Fruit fly (Drosophila melanogaster) whole organism, prepupa: Measurements from ENCODE around the gene corto.

ENCODE experiments used
- Blimp-1 ChIP-seq: fragments of 200-800 bp; sonication (Bioruptor generic); optimal IDR thresholded peaks from 3 replicates; lab custom pipeline; 2017; ENCODE audit warnings: missing biosample characterization, missing genetic modification characterization, mild to moderate bottlenecking, moderate library complexity, missing genetic modification reagents
- CG10631 ChIP-seq: fragments of 200-800 bp; sonication (Bioruptor generic); optimal IDR thresholded peaks from 2 replicates; lab custom pipeline; 2016; ENCODE audit warnings: missing biosample characterization, missing genetic modification characterization
- CG10669 ChIP-seq: fragments of 200-800 bp; sonication (Bioruptor generic); optimal IDR thresholded peaks from 3 replicates; lab custom pipeline; 2018; ENCODE audit warnings: missing biosample characterization, mild to moderate bottlenecking, missing genetic modification characterization, moderate library complexity
- CG11294 ChIP-seq: fragments of 200-800 bp; sonication (Bioruptor generic); IDR thresholded peaks from 2 replicates; pipeline ENCODE4 v1.3.6; 2022; ENCODE audit warnings: missing biosample characterization, missing genetic modification characterization
- CG11762 ChIP-seq: fragments of 200-800 bp; sonication (Bioruptor generic); optimal IDR thresholded peaks from 3 replicates; lab custom pipeline; 2016; ENCODE audit warnings: missing biosample characterization, missing genetic modification characterization; ENCODE audit not compliant: insufficient read depth
- CG1621 ChIP-seq: fragments of 200-800 bp; sonication (Bioruptor generic); optimal IDR thresholded peaks from 3 replicates; lab custom pipeline; 2018; ENCODE audit warnings: missing biosample characterization, mild to moderate bottlenecking, missing genetic modification characterization
- CG3032 ChIP-seq: fragments of 200-800 bp; optimal IDR thresholded peaks from 2 replicates; lab custom pipeline; 2019; ENCODE audit warnings: missing biosample characterization, mild to moderate bottlenecking, missing genetic modification characterization, moderate library complexity
- CG3919 ChIP-seq: fragments of 200-800 bp; sonication (Bioruptor generic); optimal IDR thresholded peaks from 3 replicates; lab custom pipeline; 2016; ENCODE audit warnings: missing biosample characterization, missing genetic modification characterization
- CG4318 ChIP-seq: fragments of 200-800 bp; sonication (Bioruptor generic); optimal IDR thresholded peaks from 3 replicates; lab custom pipeline; 2017; ENCODE audit warnings: missing biosample characterization, mild to moderate bottlenecking, missing genetic modification characterization
- CG6163 ChIP-seq: fragments of 200-800 bp; sonication (Bioruptor generic); IDR thresholded peaks from 3 replicates; pipeline ENCODE4 v1.3.6; 2022; ENCODE audit warnings: missing biosample characterization, missing genetic modification characterization
- CG6276 ChIP-seq: fragments of 200-800 bp; sonication (Bioruptor generic); optimal IDR thresholded peaks from 2 replicates; lab custom pipeline; 2017; ENCODE audit warnings: missing biosample characterization, mild to moderate bottlenecking, missing genetic modification characterization
- CG6792 ChIP-seq: fragments of 200-800 bp; sonication (Bioruptor generic); optimal IDR thresholded peaks from 3 replicates; lab custom pipeline; 2016; ENCODE audit warnings: missing biosample characterization, missing genetic modification characterization
- CG6808 ChIP-seq: fragments of 200-800 bp; sonication (Bioruptor generic); optimal IDR thresholded peaks from 3 replicates; lab custom pipeline; 2017; ENCODE audit warnings: missing biosample characterization, missing genetic modification characterization, mild to moderate bottlenecking, moderate library complexity, missing genetic modification reagents
- CG6854 ChIP-seq: fragments of 200-800 bp; sonication (Bioruptor generic); optimal IDR thresholded peaks from 2 replicates; lab custom pipeline; 2017; ENCODE audit warnings: missing biosample characterization, mild to moderate bottlenecking, missing genetic modification characterization
- CG8119 ChIP-seq: fragments of 200-800 bp; sonication (Bioruptor generic); IDR thresholded peaks from 3 replicates; pipeline ENCODE4 v1.3.6; 2022; ENCODE audit warnings: missing biosample characterization, missing genetic modification characterization
- CG8319 ChIP-seq: fragments of 200-800 bp; sonication (Bioruptor generic); optimal IDR thresholded peaks from 3 replicates; lab custom pipeline; 2016; ENCODE audit warnings: missing biosample characterization, missing genetic modification characterization
- CG8632 ChIP-seq: fragments of 200-800 bp; sonication (Bioruptor generic); optimal IDR thresholded peaks from 3 replicates; lab custom pipeline; 2016; ENCODE audit warnings: missing biosample characterization, missing genetic modification characterization
- CG9139 ChIP-seq: fragments of 200-800 bp; sonication (Bioruptor generic); optimal IDR thresholded peaks from 3 replicates; lab custom pipeline; 2017; ENCODE audit warnings: missing biosample characterization, mild to moderate bottlenecking, missing genetic modification characterization
- Eip75B ChIP-seq: fragments of 200-800 bp; sonication (Bioruptor generic); optimal IDR thresholded peaks from 3 replicates; lab custom pipeline; 2016; ENCODE audit warnings: missing biosample characterization, missing genetic modification characterization
- Eip78C ChIP-seq: fragments of 200-800 bp; sonication (Bioruptor generic); peaks from one replicate; lab custom pipeline; 2016; ENCODE audit warnings: missing biosample characterization, missing genetic modification characterization
- Eip93F ChIP-seq: fragments of 200-800 bp; sonication (Bioruptor generic); optimal IDR thresholded peaks from 2 replicates; lab custom pipeline; 2016; ENCODE audit warnings: missing biosample characterization, mild to moderate bottlenecking, missing genetic modification characterization
- Ets21C ChIP-seq: fragments of 200-800 bp; sonication (Bioruptor generic); optimal IDR thresholded peaks from 3 replicates; lab custom pipeline; 2016; ENCODE audit warnings: missing biosample characterization, missing genetic modification characterization
- Ets96B ChIP-seq: fragments of 200-800 bp; optimal IDR thresholded peaks from 2 replicates; lab custom pipeline; 2019; ENCODE audit warnings: missing biosample characterization, mild to moderate bottlenecking, missing genetic modification characterization, moderate library complexity
- Gug ChIP-seq: fragments of 200-800 bp; sonication (Bioruptor generic); IDR thresholded peaks from 2 replicates; pipeline ENCODE4 v1.3.6; 2022; ENCODE audit warnings: missing biosample characterization, missing genetic modification characterization
- Hr38 ChIP-seq: sonication (Bioruptor generic); optimal IDR thresholded peaks from 2 replicates; lab custom pipeline; 2016; ENCODE audit warnings: missing biosample characterization, missing genetic modification characterization
- Hr39 ChIP-seq: fragments of 200-800 bp; sonication (Bioruptor generic); optimal IDR thresholded peaks from 2 replicates; lab custom pipeline; 2016; ENCODE audit warnings: missing biosample characterization, missing genetic modification characterization
- Hr4 ChIP-seq: fragments of 200-800 bp; sonication (Bioruptor generic); optimal IDR thresholded peaks from 3 replicates; lab custom pipeline; 2016; ENCODE audit warnings: missing biosample characterization, missing genetic modification characterization
- Lpt ChIP-seq: fragments of 200-800 bp; sonication (Bioruptor generic); optimal IDR thresholded peaks from 3 replicates; lab custom pipeline; 2016; ENCODE audit warnings: missing biosample characterization, missing genetic modification characterization
- Met ChIP-seq: fragments of 200-800 bp; sonication (Bioruptor generic); optimal IDR thresholded peaks from 3 replicates; lab custom pipeline; 2016; ENCODE audit warnings: missing biosample characterization, missing genetic modification characterization
- Smox ChIP-seq: fragments of 200-800 bp; sonication (Bioruptor generic); optimal IDR thresholded peaks from 3 replicates; lab custom pipeline; 2016; ENCODE audit warnings: missing biosample characterization, missing genetic modification characterization
- Sox102F ChIP-seq: fragments of 200-800 bp; sonication (Bioruptor generic); optimal IDR thresholded peaks from 2 replicates; lab custom pipeline; 2016; ENCODE audit warnings: missing biosample characterization, mild to moderate bottlenecking, missing genetic modification characterization
- Sox14 ChIP-seq: fragments of 200-800 bp; sonication (Bioruptor generic); optimal IDR thresholded peaks from 3 replicates; lab custom pipeline; 2016; ENCODE audit warnings: missing biosample characterization, missing genetic modification characterization
- Sox15 ChIP-seq: fragments of 200-800 bp; sonication (Bioruptor generic); optimal IDR thresholded peaks from 3 replicates; lab custom pipeline; 2016; ENCODE audit warnings: missing biosample characterization, missing genetic modification characterization
- achi ChIP-seq: fragments of 200-800 bp; sonication (Bioruptor generic); optimal IDR thresholded peaks from 3 replicates; lab custom pipeline; 2016; ENCODE audit warnings: missing biosample characterization, missing genetic modification characterization
- acj6 ChIP-seq: fragments of 200-800 bp; sonication (Bioruptor generic); optimal IDR thresholded peaks from 3 replicates; lab custom pipeline; 2016; ENCODE audit warnings: missing biosample characterization, missing genetic modification characterization
- dac ChIP-seq: fragments of 200-800 bp; sonication (Bioruptor generic); optimal IDR thresholded peaks from 2 replicates; lab custom pipeline; 2017; ENCODE audit warnings: missing biosample characterization, mild to moderate bottlenecking, missing genetic modification characterization
- dsx ChIP-seq: fragments of 200-800 bp; optimal IDR thresholded peaks from 3 replicates; lab custom pipeline; 2019; ENCODE audit warnings: missing biosample characterization, mild to moderate bottlenecking, missing genetic modification characterization, moderate library complexity; ENCODE audit not compliant: poor library complexity, severe bottlenecking
- esn ChIP-seq: fragments of 200-800 bp; sonication (Bioruptor generic); optimal IDR thresholded peaks from 2 replicates; lab custom pipeline; 2016; ENCODE audit warnings: missing biosample characterization, mild to moderate bottlenecking, missing genetic modification characterization, moderate library complexity
- fd85E ChIP-seq: fragments of 200-800 bp; sonication (Bioruptor generic); optimal IDR thresholded peaks from 3 replicates; lab custom pipeline; 2016; ENCODE audit warnings: missing biosample characterization, missing genetic modification characterization
- fkh ChIP-seq: fragments of 200-800 bp; sonication (Bioruptor generic); optimal IDR thresholded peaks from 3 replicates; lab custom pipeline; 2017; ENCODE audit warnings: missing biosample characterization, mild to moderate bottlenecking, missing genetic modification characterization, moderate library complexity
- net ChIP-seq: fragments of 200-800 bp; sonication (Bioruptor generic); optimal IDR thresholded peaks from 3 replicates; lab custom pipeline; 2016; ENCODE audit warnings: missing biosample characterization, missing genetic modification characterization
- pdm3 ChIP-seq: fragments of 200-800 bp; sonication (Bioruptor generic); optimal IDR thresholded peaks from 3 replicates; lab custom pipeline; 2016; ENCODE audit warnings: missing biosample characterization, missing genetic modification characterization
- spab ChIP-seq: fragments of 200-800 bp; sonication (Bioruptor generic); optimal IDR thresholded peaks from 2 replicates; lab custom pipeline; 2017; ENCODE audit warnings: missing biosample characterization, mild to moderate bottlenecking, missing genetic modification characterization, missing genetic modification reagents
- ss ChIP-seq, 2 experiments: fragments of 200-800 bp; sonication (Bioruptor generic); optimal IDR thresholded peaks; 2 replicates in 1 of 2; 3 replicates in 1 of 2; lab custom pipeline; 2017 to 2018; ENCODE audit warnings: mild to moderate bottlenecking in 2 of 2, missing biosample characterization in 2 of 2, missing genetic modification characterization in 2 of 2, moderate library complexity in 1 of 2
- svp ChIP-seq: fragments of 200-800 bp; sonication (Bioruptor generic); peaks from one replicate; lab custom pipeline; 2016; ENCODE audit warnings: missing biosample characterization, missing genetic modification characterization
- vri ChIP-seq: fragments of 200-800 bp; sonication (Bioruptor generic); optimal IDR thresholded peaks from 3 replicates; lab custom pipeline; 2016; ENCODE audit warnings: missing biosample characterization, mild to moderate bottlenecking, missing genetic modification characterization

corto gene

dm6 chr3R:5081671-5082070 lies 5.2 kb downstream of the corto start:
- TF ChIP-seq CG1621 (tag; lab: Kevin White, UChicago) = no peak
- TF ChIP-seq dsx (GFP tag; lab: Kevin White, UChicago) = no peak
- no peak for TF ChIP-seq fd85E (GFP tag; lab: Kevin White, UChicago)
- TF ChIP-seq CG11762 (GFP tag; lab: Kevin White, UChicago) = no peak
- no peak for TF ChIP-seq Ets96B (tag; lab: Kevin White, UChicago)
- no peak for TF ChIP-seq Sox15 (GFP tag; lab: Kevin White, UChicago)
- no peak for TF ChIP-seq Gug (GFP tag; lab: Robert Waterston, UW)
- no peak for TF ChIP-seq spab (GFP tag; lab: Kevin White, UChicago)
- TF ChIP-seq vri (GFP tag; lab: Kevin White, UChicago) = no peak
- TF ChIP-seq ss (GFP tag; optimal IDR thresholded peaks at IDR 0.05; lab: Kevin White, UChicago) = no peak
- TF ChIP-seq Hr38 (GFP tag; lab: Kevin White, UChicago) = no peak
- TF ChIP-seq acj6 (GFP tag; lab: Kevin White, UChicago) = no peak
- 0 out of 3 replicates have a peak, but pooled peaks have one; percentile 19 for TF ChIP-seq CG8119 (GFP tag; lab: Robert Waterston, UW)
- TF ChIP-seq Eip75B = no peak
- TF ChIP-seq CG9139 = no peak
- no peak for TF ChIP-seq Blimp-1 (GFP tag; lab: Kevin White, UChicago)
- TF ChIP-seq Hr4 = no peak
- no peak for TF ChIP-seq Sox102F (GFP tag; lab: Kevin White, UChicago)
- peak; percentile 14 for TF ChIP-seq Lpt
- TF ChIP-seq CG8632 (GFP tag; lab: Kevin White, UChicago) = no peak
- no peak for TF ChIP-seq Ets21C (GFP tag; lab: Kevin White, UChicago)
- TF ChIP-seq svp (GFP tag; lab: Kevin White, UChicago) = peak; percentile 96
- TF ChIP-seq CG6163 (GFP tag; lab: Robert Waterston, UW) = peak; percentile 38; the same call in 1 of the 3 replicates
- TF ChIP-seq Met (GFP tag; lab: Kevin White, UChicago) = no peak
- no peak for TF ChIP-seq Sox14 (GFP tag; lab: Kevin White, UChicago)
- no peak for TF ChIP-seq CG3919 (GFP tag; lab: Kevin White, UChicago)
- no peak for TF ChIP-seq dac
- peak; percentile 28 for TF ChIP-seq Eip78C (GFP tag; lab: Kevin White, UChicago)
- TF ChIP-seq CG10631 (GFP tag; lab: Kevin White, UChicago) = no peak
- no peak for TF ChIP-seq CG11294 (GFP tag; lab: Robert Waterston, UW)
- TF ChIP-seq CG6276 (GFP tag; lab: Kevin White, UChicago) = peak; percentile 8
- TF ChIP-seq CG6808 (GFP tag; lab: Kevin White, UChicago) = no peak
- TF ChIP-seq CG10669 = no peak

dm6 chr3R:5080538-5080838 lies 6.4 kb downstream of the corto start:
- peak; percentile 72 for TF ChIP-seq CG6854 (GFP tag; lab: Kevin White, UChicago)
- TF ChIP-seq CG1621 (tag; lab: Kevin White, UChicago) = peak; percentile 4
- no peak for TF ChIP-seq achi (GFP tag; lab: Kevin White, UChicago)
- peak; percentile 26; the same call in 1 of the 3 replicates for TF ChIP-seq CG8119 (GFP tag; lab: Robert Waterston, UW)
- peak; percentile 17 for TF ChIP-seq svp (GFP tag; lab: Kevin White, UChicago)

dm6 chr3R:5079786-5080537 lies 6.9 kb downstream of the corto start:
- TF ChIP-seq acj6 (GFP tag; lab: Kevin White, UChicago) (no peak), CG3032 (tag; lab: Kevin White, UChicago) (no peak), vri (GFP tag; lab: Kevin White, UChicago) (peak; percentile 62), esn (GFP tag; lab: Kevin White, UChicago) (no peak), Gug (GFP tag; lab: Robert Waterston, UW) (no peak), spab (GFP tag; lab: Kevin White, UChicago) (no peak), CG6792 (no peak), Smox (GFP tag; lab: Kevin White, UChicago) (no peak), Hr39 (no peak), CG8119 (GFP tag; lab: Robert Waterston, UW) (no peak), Hr38 (GFP tag; lab: Kevin White, UChicago) (no peak), Eip93F (GFP tag; lab: Kevin White, UChicago) (no peak), CG4318 (GFP tag; lab: Kevin White, UChicago) (no peak), dsx (GFP tag; lab: Kevin White, UChicago) (no peak), CG6276 (GFP tag; lab: Kevin White, UChicago) (no peak), fkh (GFP tag; lab: Kevin White, UChicago) (no peak), CG8632 (GFP tag; lab: Kevin White, UChicago) (no peak), CG6808 (GFP tag; lab: Kevin White, UChicago) (no peak), net (GFP tag; lab: Kevin White, UChicago) (no peak), Sox102F (GFP tag; lab: Kevin White, UChicago) (no peak), CG8319 (GFP tag; lab: Kevin White, UChicago) (no peak), pdm3 (no peak), Eip78C (GFP tag; lab: Kevin White, UChicago) (peak; percentile 67), Eip75B (peak; percentile 8)
